Worm (Caenorhabditis elegans) whole organism, L1 larva: ENCODE results near the gene fbxa-218.

ENCODE experiments used
- C16A3.4 ChIP-seq: fragments of 150-350 bp; optimal IDR thresholded peaks from 2 replicates; lab custom pipeline; 2014; ENCODE audit warnings: missing biosample characterization, missing genetic modification characterization
- F16B12.6 ChIP-seq: fragments of 150-350 bp; optimal IDR thresholded peaks from 2 replicates; lab custom pipeline; 2014; ENCODE audit warnings: missing biosample characterization, missing genetic modification characterization
- Y116A8C.19 ChIP-seq: sonication (generic microtip); optimal IDR thresholded peaks from 2 replicates; lab custom pipeline; 2016; ENCODE audit warnings: missing compliant biosample characterization, missing genetic modification characterization, borderline replicate concordance
- blmp-1 ChIP-seq: fragments of 150-350 bp; optimal IDR thresholded peaks from 2 replicates; lab custom pipeline; 2014; ENCODE audit warnings: missing biosample characterization, missing genetic modification characterization
- ceh-63 ChIP-seq: fragments of 200-800 bp; sonication (Bioruptor generic); optimal IDR thresholded peaks from 2 replicates; lab custom pipeline; 2018; ENCODE audit warnings: mild to moderate bottlenecking, missing genetic modification characterization, missing compliant biosample characterization
- dpl-1 ChIP-seq, 3 experiments: fragments of 150-350 bp in 2 of 3; sonication (generic microtip) in 1 of 3; optimal IDR thresholded peaks; 2 replicates each; lab custom pipeline; 2014 to 2017; ENCODE audit warnings: missing biosample characterization in 3 of 3, missing genetic modification characterization in 3 of 3, missing genetic modification reagents in 3 of 3
- efl-1 ChIP-seq, 4 experiments: fragments of 150-350 bp; optimal IDR thresholded peaks in 3 of 4; peaks in 1 of 4; 1 replicate in 1 of 4; 2 replicates in 3 of 4; lab custom pipeline; 2014; ENCODE audit warnings: missing biosample characterization in 2 of 4, missing genetic modification characterization in 2 of 4, missing genetic modification reagents in 2 of 4
- elt-2 ChIP-seq: sonication (generic microtip); optimal IDR thresholded peaks from 2 replicates; lab custom pipeline; 2016; ENCODE audit warnings: missing genetic modification characterization, mild to moderate bottlenecking, inconsistent platforms, missing compliant biosample characterization, missing genetic modification reagents
- elt-3 ChIP-seq, 6 experiments: fragments of 150-350 bp in 1 of 6; sonication (generic microtip); optimal IDR thresholded peaks; 2 replicates each; lab custom pipeline; 2017 to 2018; ENCODE audit warnings: missing biosample characterization in 6 of 6, missing genetic modification characterization in 6 of 6, inconsistent platforms in 1 of 6
- hlh-17 ChIP-seq: fragments of 200-800 bp; sonication (Bioruptor generic); optimal IDR thresholded peaks from 2 replicates; lab custom pipeline; 2018; ENCODE audit warnings: missing genetic modification characterization, mild to moderate bottlenecking, missing compliant biosample characterization, moderate library complexity, borderline replicate concordance
- hpl-2 ChIP-seq: fragments of 150-350 bp; optimal IDR thresholded peaks from 2 replicates; lab custom pipeline; 2014; ENCODE audit warnings: missing biosample characterization, missing genetic modification reagents, missing genetic modification characterization
- isw-1 ChIP-seq: fragments of 200-800 bp; sonication (Bioruptor generic); IDR thresholded peaks from 2 replicates; pipeline ENCODE4 v1.3.6; 2022; ENCODE audit warnings: missing genetic modification characterization, missing compliant biosample characterization
- jun-1 ChIP-seq: fragments of 150-350 bp; optimal IDR thresholded peaks from 2 replicates; lab custom pipeline; 2014; ENCODE audit warnings: missing biosample characterization, missing genetic modification reagents, missing genetic modification characterization
- lin-14 ChIP-seq: fragments of 200-800 bp; sonication (Bioruptor generic); optimal IDR thresholded peaks from 2 replicates; lab custom pipeline; 2018; ENCODE audit warnings: mild to moderate bottlenecking, missing genetic modification characterization, moderate library complexity, missing compliant biosample characterization
- lin-35 ChIP-seq, 2 experiments: fragments of 150-350 bp; optimal IDR thresholded peaks; 2 replicates each; lab custom pipeline; 2014; ENCODE audit warnings: missing biosample characterization in 2 of 2, missing genetic modification characterization in 2 of 2, missing genetic modification reagents in 2 of 2
- lsy-2 ChIP-seq, 2 experiments: fragments of 150-350 bp; optimal IDR thresholded peaks; 2 replicates each; lab custom pipeline; 2014; ENCODE audit warnings: missing biosample characterization in 2 of 2, missing genetic modification characterization in 2 of 2
- mab-9 ChIP-seq: fragments of 200-800 bp; sonication (Bioruptor generic); IDR thresholded peaks from 2 replicates; pipeline ENCODE4 v1.3.6; 2022; ENCODE audit warnings: missing genetic modification reagents, missing genetic modification characterization, missing compliant biosample characterization
- mdl-1 ChIP-seq, 2 experiments: fragments of 150-350 bp; optimal IDR thresholded peaks; 2 replicates each; lab custom pipeline; 2014 to 2017; ENCODE audit warnings: missing biosample characterization in 2 of 2, missing genetic modification characterization in 2 of 2, inconsistent platforms in 1 of 2
- mef-2 ChIP-seq: fragments of 150-350 bp; optimal IDR thresholded peaks from 2 replicates; lab custom pipeline; 2014; ENCODE audit warnings: missing biosample characterization, missing genetic modification characterization
- mep-1 ChIP-seq: fragments of 150-350 bp; optimal IDR thresholded peaks from 2 replicates; lab custom pipeline; 2014; ENCODE audit warnings: missing biosample characterization, missing genetic modification characterization
- nhr-11 ChIP-seq: fragments of 150-350 bp; optimal IDR thresholded peaks from 2 replicates; lab custom pipeline; 2014; ENCODE audit warnings: missing biosample characterization, missing genetic modification characterization
- nhr-19 ChIP-seq: fragments of 200-800 bp; sonication (Bioruptor generic); conservative IDR thresholded peaks from 2 replicates; pipeline ENCODE4 v1.3.6; 2022; ENCODE audit warnings: missing genetic modification characterization, missing compliant biosample characterization
- nhr-20 ChIP-seq: sonication (generic microtip); optimal IDR thresholded peaks from 2 replicates; lab custom pipeline; 2016; ENCODE audit warnings: mild to moderate bottlenecking, missing genetic modification characterization, missing compliant biosample characterization
- nhr-47 ChIP-seq: sonication (generic microtip); optimal IDR thresholded peaks from 2 replicates; lab custom pipeline; 2016; ENCODE audit warnings: mild to moderate bottlenecking, missing genetic modification characterization, moderate library complexity, missing compliant biosample characterization
- nhr-71 ChIP-seq: sonication (generic microtip); optimal IDR thresholded peaks from 2 replicates; lab custom pipeline; 2016; ENCODE audit warnings: mild to moderate bottlenecking, missing genetic modification characterization, moderate library complexity, missing compliant biosample characterization
- nhr-77 ChIP-seq: fragments of 150-350 bp; optimal IDR thresholded peaks from 2 replicates; lab custom pipeline; 2014; ENCODE audit warnings: missing biosample characterization, missing genetic modification characterization
- nhr-84 ChIP-seq: sonication (generic microtip); optimal IDR thresholded peaks from 2 replicates; lab custom pipeline; 2017; ENCODE audit warnings: missing biosample characterization, missing genetic modification characterization
- nhr-85 ChIP-seq: sonication (generic microtip); peaks from one replicate; lab custom pipeline; 2016; ENCODE audit warnings: missing genetic modification characterization, inconsistent platforms, missing compliant biosample characterization
- pax-3 ChIP-seq: fragments of 200-800 bp; sonication (Bioruptor generic); optimal IDR thresholded peaks from 2 replicates; lab custom pipeline; 2018; ENCODE audit warnings: mild to moderate bottlenecking, missing genetic modification characterization, moderate library complexity, missing compliant biosample characterization
- rnt-1 ChIP-seq: sonication (generic microtip); optimal IDR thresholded peaks from 2 replicates; lab custom pipeline; 2016; ENCODE audit warnings: mild to moderate bottlenecking, missing genetic modification characterization, moderate library complexity, missing compliant biosample characterization
- skn-1 ChIP-seq: fragments of 150-350 bp; optimal IDR thresholded peaks from 2 replicates; lab custom pipeline; 2014; ENCODE audit warnings: missing biosample characterization, missing genetic modification characterization
- snu-23 ChIP-seq: sonication (generic microtip); optimal IDR thresholded peaks from 2 replicates; lab custom pipeline; 2016; ENCODE audit warnings: missing genetic modification characterization, missing compliant biosample characterization
- swsn-7 ChIP-seq: sonication (generic microtip); optimal IDR thresholded peaks from 2 replicates; lab custom pipeline; 2016; ENCODE audit warnings: missing genetic modification characterization, missing compliant biosample characterization
- zip-4 ChIP-seq: fragments of 200-800 bp; sonication (Bioruptor generic); optimal IDR thresholded peaks from 2 replicates; lab custom pipeline; 2018; ENCODE audit warnings: mild to moderate bottlenecking, missing genetic modification characterization, moderate library complexity, missing compliant biosample characterization
- ztf-11 ChIP-seq, 2 experiments: sonication (generic microtip); optimal IDR thresholded peaks; 2 replicates each; lab custom pipeline; 2016 to 2017; ENCODE audit warnings: missing genetic modification characterization in 2 of 2, missing biosample characterization in 1 of 2, missing compliant biosample characterization in 1 of 2
- ztf-4 ChIP-seq: fragments of 150-350 bp; optimal IDR thresholded peaks from 2 replicates; lab custom pipeline; 2014; ENCODE audit warnings: missing biosample characterization, missing genetic modification characterization

fbxa-218 gene

ce11 chrIII:12421708-12422107 is 14.6 kb upstream of the fbxa-218 start, which contains the start of gene tat-1:
TSS of gene tat-1 (minus strand) at chrIII:12421718.
- TF ChIP-seq lsy-2 (tag; optimal IDR thresholded peaks at IDR 0.05; lab: Kevin White, UChicago), result peak in 1 of 2 experiments; percentile 2
- no peak for TF ChIP-seq mef-2 (tag; lab: Kevin White, UChicago)
- no peak for TF ChIP-seq ztf-4 (tag; lab: Kevin White, UChicago)
- TF ChIP-seq efl-1 (optimal IDR thresholded peaks at IDR 0.05; lab: Kevin White, UChicago), result no peak
- TF ChIP-seq efl-1 (GFP tag; optimal IDR thresholded peaks at IDR 0.05 in 1 of 2; lab: Kevin White, UChicago), result peak; percentile 23 to 33
- TF ChIP-seq F16B12.6 (tag; lab: Kevin White, UChicago), result no peak
- TF ChIP-seq nhr-85 (tag; lab: Kevin White, UChicago), result peak; percentile 16
- TF ChIP-seq dpl-1 (GFP tag; optimal IDR thresholded peaks at IDR 0.05; lab: Kevin White, UChicago), result peak in 1 of 3 experiments; percentile 24
- TF ChIP-seq, all 84 proteins: peak for 4

ce11 chrIII:12424066-12424465 is 12.2 kb upstream of the fbxa-218 start:
- TF ChIP-seq isw-1 (no peak), lin-14 (GFP tag; lab: Kevin White, UChicago) (peak; percentile 78), rnt-1 (tag; lab: Kevin White, UChicago) (no peak), efl-1 (optimal IDR thresholded peaks at IDR 0.05; lab: Kevin White, UChicago) (peak; percentile 27), efl-1 (GFP tag; optimal IDR thresholded peaks at IDR 0.05 in 1 of 2; lab: Kevin White, UChicago) (peak; percentile 27 to 95), blmp-1 (peak; percentile 78), skn-1 (peak; percentile 39), swsn-7 (no peak), nhr-77 (tag; lab: Kevin White, UChicago) (peak; percentile 46), nhr-20 (tag; lab: Kevin White, UChicago) (peak; percentile 62), nhr-19 (GFP tag; lab: Robert Waterston, UW) (no peak), C16A3.4 (no peak), elt-3 (tag; optimal IDR thresholded peaks at IDR 0.05; lab: Kevin White, UChicago) (peak in 1 of 6 experiments; percentile 12), ztf-11 (tag; optimal IDR thresholded peaks at IDR 0.05; lab: Kevin White, UChicago) (no peak), lsy-2 (tag; optimal IDR thresholded peaks at IDR 0.05; lab: Kevin White, UChicago) (peak in 1 of 2 experiments; percentile 57), dpl-1 (GFP tag; optimal IDR thresholded peaks at IDR 0.05; lab: Kevin White, UChicago) (peak in 2 of 3 experiments; percentile 29 to 31), pax-3 (no peak), nhr-84 (no peak), ceh-63 (no peak), nhr-71 (tag; lab: Kevin White, UChicago) (peak; percentile 27), snu-23 (peak; percentile 57), hpl-2 (no peak), lin-35 (GFP tag; optimal IDR thresholded peaks at IDR 0.05; lab: Kevin White, UChicago) (peak in 1 of 2 experiments; percentile 61), jun-1 (tag; lab: Kevin White, UChicago) (peak; percentile 11), Y116A8C.19 (tag; lab: Kevin White, UChicago) (no peak), mdl-1 (tag; optimal IDR thresholded peaks at IDR 0.05; lab: Kevin White, UChicago) (no peak), mab-9 (GFP tag; lab: Robert Waterston, UW) (no peak), mep-1 (tag; lab: Kevin White, UChicago) (peak; percentile 66), elt-2 (tag; lab: Kevin White, UChicago) (no peak), nhr-47 (tag; lab: Kevin White, UChicago) (no peak)

ce11 chrIII:12424663-12425062 is 11.7 kb upstream of the fbxa-218 start:
- TF ChIP-seq nhr-20 (tag; lab: Kevin White, UChicago) (no peak), ceh-63 (no peak), zip-4 (GFP tag; lab: Kevin White, UChicago) (no peak), nhr-11 (tag; lab: Kevin White, UChicago) (no peak), hlh-17 (GFP tag; lab: Kevin White, UChicago) (no peak), lin-14 (GFP tag; lab: Kevin White, UChicago) (no peak), nhr-84 (no peak), efl-1 (optimal IDR thresholded peaks at IDR 0.05; lab: Kevin White, UChicago) (no peak), efl-1 (GFP tag; optimal IDR thresholded peaks at IDR 0.05 in 1 of 2; lab: Kevin White, UChicago) (peak in 1 of 2 experiments; percentile 82)
